Fruit fly (Drosophila melanogaster): ENCODE results near the gene Fgop2.

DNA sequence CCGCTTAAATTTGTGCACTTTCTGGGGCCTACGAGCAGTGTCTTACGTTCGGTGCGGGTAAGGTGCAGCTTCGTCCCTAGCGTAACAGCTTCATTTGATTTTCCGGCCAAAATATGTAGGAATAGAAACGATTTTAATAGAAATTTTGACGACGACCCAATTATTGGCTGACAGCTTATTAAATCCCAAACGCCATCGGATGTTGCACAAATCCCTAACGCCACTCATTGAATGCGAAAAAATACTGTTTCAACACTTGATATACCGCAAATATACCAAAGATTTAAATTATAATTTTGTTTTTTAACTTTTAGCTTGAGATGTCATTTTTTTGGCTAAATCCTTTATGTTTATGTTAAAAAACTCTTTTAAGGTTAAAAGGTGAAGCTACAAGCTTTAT lies at the start of gene Fgop2:
- TF ChIP-seq CTCF (optimal IDR thresholded peaks at IDR 0.05) (no peak), CG8478 (optimal IDR thresholded peaks at IDR 0.05) (no peak)
